Worm (Caenorhabditis elegans) whole organism, L3 larva: ENCODE measurements around the gene ceh-62.
A peak's percentile ranks its signal among the peaks of the same experiment; 100 is the strongest.

Experiments
- R02D3.7 ChIP-seq: fragments of 150-350 bp; optimal IDR thresholded peaks from 2 replicates; lab custom pipeline; 2014; ENCODE audit warnings: missing biosample characterization, missing genetic modification characterization
- ZK546.5 ChIP-seq: sonication (generic microtip); optimal IDR thresholded peaks from 2 replicates; lab custom pipeline; 2017; ENCODE audit warnings: missing biosample characterization, missing genetic modification characterization
- aly-2 ChIP-seq: fragments of 150-350 bp; optimal IDR thresholded peaks from 2 replicates; lab custom pipeline; 2014; ENCODE audit warnings: missing biosample characterization, missing genetic modification characterization
- ama-1 ChIP-seq: fragments of 150-350 bp; optimal IDR thresholded peaks from 2 replicates; lab custom pipeline; 2018
- ceh-16 ChIP-seq: sonication (generic microtip); optimal IDR thresholded peaks from 2 replicates; lab custom pipeline; 2017; ENCODE audit warnings: missing biosample characterization, missing genetic modification characterization
- ceh-28 ChIP-seq: fragments of 150-350 bp; optimal IDR thresholded peaks from 2 replicates; lab custom pipeline; 2014; ENCODE audit warnings: missing biosample characterization, missing genetic modification reagents, missing genetic modification characterization
- ceh-82 ChIP-seq: fragments of 150-350 bp; optimal IDR thresholded peaks from 2 replicates; lab custom pipeline; 2014; ENCODE audit warnings: missing biosample characterization, missing genetic modification characterization
- ceh-9 ChIP-seq: sonication (generic microtip); optimal IDR thresholded peaks from 2 replicates; lab custom pipeline; 2018; ENCODE audit warnings: missing biosample characterization, missing genetic modification characterization
- daf-12 ChIP-seq: fragments of 150-350 bp; optimal IDR thresholded peaks from 2 replicates; lab custom pipeline; 2014; ENCODE audit warnings: missing biosample characterization, missing genetic modification reagents, missing genetic modification characterization
- egl-27 ChIP-seq: sonication (generic microtip); optimal IDR thresholded peaks from 4 replicates; lab custom pipeline; 2017; ENCODE audit warnings: missing biosample characterization, missing genetic modification reagents, missing genetic modification characterization
- egl-5 ChIP-seq: fragments of 150-350 bp; optimal IDR thresholded peaks from 2 replicates; lab custom pipeline; 2017; ENCODE audit warnings: missing biosample characterization, missing genetic modification reagents, missing genetic modification characterization, inconsistent platforms
- elt-2 ChIP-seq: sonication (generic microtip); optimal IDR thresholded peaks from 2 replicates; lab custom pipeline; 2016; ENCODE audit warnings: missing genetic modification reagents, mild to moderate bottlenecking, missing genetic modification characterization, missing compliant biosample characterization
- elt-3 ChIP-seq, 3 experiments: fragments of 150-350 bp in 1 of 3; sonication (generic microtip) in 2 of 3; optimal IDR thresholded peaks; 2 replicates in 2 of 3; 4 replicates in 1 of 3; lab custom pipeline; 2014 to 2017; ENCODE audit warnings: missing biosample characterization in 3 of 3, missing genetic modification characterization in 3 of 3
- eor-1 ChIP-seq, 2 experiments: fragments of 150-350 bp; optimal IDR thresholded peaks; 2 replicates each; lab custom pipeline; 2014 to 2018; ENCODE audit warnings: missing biosample characterization in 2 of 2, missing genetic modification characterization in 2 of 2
- fkh-10 ChIP-seq: sonication (generic microtip); optimal IDR thresholded peaks from 2 replicates; lab custom pipeline; 2017; ENCODE audit warnings: missing biosample characterization, missing genetic modification reagents, missing genetic modification characterization
- fkh-2 ChIP-seq: fragments of 150-350 bp; optimal IDR thresholded peaks from 2 replicates; lab custom pipeline; 2014; ENCODE audit warnings: missing biosample characterization, missing genetic modification reagents, missing genetic modification characterization
- fos-1 ChIP-seq: fragments of 150-350 bp; optimal IDR thresholded peaks from 2 replicates; lab custom pipeline; 2014; ENCODE audit warnings: missing biosample characterization, missing genetic modification characterization
- jun-1 ChIP-seq: fragments of 150-350 bp; optimal IDR thresholded peaks from 2 replicates; lab custom pipeline; 2014; ENCODE audit warnings: missing biosample characterization, missing genetic modification reagents, missing genetic modification characterization
- lin-15B ChIP-seq: fragments of 150-350 bp; optimal IDR thresholded peaks from 2 replicates; lab custom pipeline; 2014; ENCODE audit warnings: missing biosample characterization, missing genetic modification characterization
- lin-39 ChIP-seq: fragments of 150-350 bp; optimal IDR thresholded peaks from 2 replicates; lab custom pipeline; 2018; ENCODE audit warnings: missing biosample characterization, missing genetic modification reagents, missing genetic modification characterization
- lsy-12 ChIP-seq: sonication (generic microtip); optimal IDR thresholded peaks from 2 replicates; lab custom pipeline; 2016; ENCODE audit warnings: mild to moderate bottlenecking, missing genetic modification characterization, missing compliant biosample characterization
- mdl-1 ChIP-seq: fragments of 150-350 bp; optimal IDR thresholded peaks from 2 replicates; lab custom pipeline; 2014; ENCODE audit warnings: missing biosample characterization, missing genetic modification characterization
- mml-1 ChIP-seq: fragments of 150-350 bp; sonication (generic microtip); optimal IDR thresholded peaks from 3 replicates; lab custom pipeline; 2014; ENCODE audit warnings: missing biosample characterization, missing genetic modification characterization
- nfya-1 ChIP-seq: sonication (generic microtip); optimal IDR thresholded peaks from 2 replicates; lab custom pipeline; 2017; ENCODE audit warnings: missing genetic modification characterization, mild to moderate bottlenecking, missing compliant biosample characterization, antibody characterized with exemption, moderate library complexity; ENCODE audit not compliant: insufficient read depth
- nhr-11 ChIP-seq: fragments of 150-350 bp; optimal IDR thresholded peaks from 2 replicates; lab custom pipeline; 2014; ENCODE audit warnings: missing biosample characterization, missing genetic modification characterization
- nhr-12 ChIP-seq: fragments of 150-350 bp; optimal IDR thresholded peaks from 2 replicates; lab custom pipeline; 2014; ENCODE audit warnings: missing biosample characterization, missing genetic modification characterization
- nhr-23 ChIP-seq: fragments of 150-350 bp; optimal IDR thresholded peaks from 2 replicates; lab custom pipeline; 2014; ENCODE audit warnings: missing biosample characterization, missing genetic modification reagents, missing genetic modification characterization
- nhr-237 ChIP-seq: fragments of 150-350 bp; optimal IDR thresholded peaks from 2 replicates; lab custom pipeline; 2014; ENCODE audit warnings: missing biosample characterization, missing genetic modification characterization
- nhr-25 ChIP-seq: sonication (generic microtip); optimal IDR thresholded peaks from 2 replicates; lab custom pipeline; 2017; ENCODE audit warnings: missing biosample characterization, missing genetic modification characterization
- nhr-28 ChIP-seq: fragments of 150-350 bp; optimal IDR thresholded peaks from 2 replicates; lab custom pipeline; 2014; ENCODE audit warnings: missing biosample characterization, missing genetic modification characterization
- nhr-43 ChIP-seq: sonication (generic microtip); optimal IDR thresholded peaks from 2 replicates; lab custom pipeline; 2016; ENCODE audit warnings: mild to moderate bottlenecking, missing genetic modification characterization, missing compliant biosample characterization; ENCODE audit not compliant: poor library complexity, severe bottlenecking
- nhr-67 ChIP-seq: fragments of 150-350 bp; optimal IDR thresholded peaks from 2 replicates; lab custom pipeline; 2014; ENCODE audit warnings: missing biosample characterization, missing genetic modification characterization
- nhr-76 ChIP-seq: fragments of 150-350 bp; sonication (generic microtip); optimal IDR thresholded peaks from 5 replicates; lab custom pipeline; 2014; ENCODE audit warnings: missing biosample characterization, missing genetic modification characterization
- nhr-77 ChIP-seq: fragments of 150-350 bp; optimal IDR thresholded peaks from 2 replicates; lab custom pipeline; 2014; ENCODE audit warnings: missing biosample characterization, missing genetic modification characterization
- pha-4 ChIP-seq: fragments of 150-350 bp; optimal IDR thresholded peaks from 2 replicates; lab custom pipeline; 2014; ENCODE audit warnings: missing biosample characterization, missing genetic modification reagents, missing genetic modification characterization
- pqm-1 ChIP-seq: fragments of 150-350 bp; optimal IDR thresholded peaks from 2 replicates; lab custom pipeline; 2017; ENCODE audit warnings: missing biosample characterization, missing genetic modification characterization, inconsistent platforms
- sea-2 ChIP-seq: fragments of 150-350 bp; sonication (generic microtip); optimal IDR thresholded peaks from 4 replicates; lab custom pipeline; 2014; ENCODE audit warnings: missing biosample characterization, missing genetic modification reagents, missing genetic modification characterization
- skn-1 ChIP-seq: fragments of 150-350 bp; optimal IDR thresholded peaks from 2 replicates; lab custom pipeline; 2014; ENCODE audit warnings: missing biosample characterization, missing genetic modification characterization
- snpc-4 ChIP-seq: fragments of 150-350 bp; optimal IDR thresholded peaks from 2 replicates; lab custom pipeline; 2014; ENCODE audit warnings: missing biosample characterization, missing genetic modification characterization
- tbx-2 ChIP-seq: sonication (generic microtip); optimal IDR thresholded peaks from 2 replicates; lab custom pipeline; 2016; ENCODE audit warnings: mild to moderate bottlenecking, missing genetic modification characterization, missing compliant biosample characterization
- unc-39 ChIP-seq: sonication (generic microtip); optimal IDR thresholded peaks from 4 replicates; lab custom pipeline; 2017; ENCODE audit warnings: missing biosample characterization, missing genetic modification characterization
- unc-62 ChIP-seq: fragments of 150-350 bp; sonication (generic microtip); optimal IDR thresholded peaks from 4 replicates; lab custom pipeline; 2014; ENCODE audit warnings: missing biosample characterization, missing genetic modification reagents, missing genetic modification characterization
- ztf-11 ChIP-seq: fragments of 150-350 bp; optimal IDR thresholded peaks from 2 replicates; lab custom pipeline; 2014; ENCODE audit warnings: missing biosample characterization, missing genetic modification characterization
- ztf-4 ChIP-seq: fragments of 150-350 bp; optimal IDR thresholded peaks from 2 replicates; lab custom pipeline; 2014; ENCODE audit warnings: missing biosample characterization, missing genetic modification characterization

The ceh-62 gene

DNA sequence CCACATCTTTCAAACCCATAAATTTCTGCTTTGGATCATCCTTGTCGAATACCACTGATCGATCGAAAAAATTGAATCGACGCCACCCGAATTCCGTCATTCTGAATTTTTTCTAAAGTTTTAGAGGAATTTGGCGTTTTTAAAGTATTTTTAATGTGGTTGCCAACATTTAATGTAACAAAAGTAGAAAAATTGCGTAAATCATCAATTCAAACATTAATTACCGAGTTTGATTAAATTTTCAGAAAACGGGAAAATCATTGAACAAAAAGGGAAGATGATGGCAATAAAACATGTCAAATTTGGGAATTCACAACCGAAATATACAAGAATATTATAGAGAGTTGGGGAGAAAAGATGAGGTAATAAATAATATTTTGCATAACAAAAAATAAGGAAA, 12.1 kb upstream of the ceh-62 start, which contains the start of gene vps-11:
Gene vps-11, minus strand, starts transcription at position 101 of the 400 bp plus-strand sequence.
- no peak for TF ChIP-seq ceh-16
- TF ChIP-seq nhr-76: no peak
- no peak for TF ChIP-seq nhr-11 (tag; lab: Kevin White, UChicago)
- no peak for TF ChIP-seq skn-1 (tag; lab: Kevin White, UChicago)
- TF ChIP-seq ztf-4: no peak
- TF ChIP-seq nhr-237: no peak
- no peak for TF ChIP-seq egl-5 (tag; lab: Kevin White, UChicago)
- TF ChIP-seq nhr-43 (tag; lab: Kevin White, UChicago): no peak
- TF ChIP-seq snpc-4 (tag; lab: Kevin White, UChicago): no peak
- TF ChIP-seq nhr-67 (tag; lab: Kevin White, UChicago): no peak
- no peak for TF ChIP-seq ceh-9 (tag; lab: Kevin White, UChicago)
- TF ChIP-seq fos-1 (tag; lab: Kevin White, UChicago): no peak
- no peak for TF ChIP-seq sea-2 (GFP tag; lab: Kevin White, UChicago)
- no peak for TF ChIP-seq nfya-1 (tag; lab: Kevin White, UChicago)
- TF ChIP-seq ceh-82 (tag; lab: Kevin White, UChicago): no peak
- no peak for TF ChIP-seq nhr-25 (tag; lab: Kevin White, UChicago)
- TF ChIP-seq jun-1 (tag; lab: Kevin White, UChicago): no peak
- TF ChIP-seq, all 47 proteins: peak for 0

DNA sequence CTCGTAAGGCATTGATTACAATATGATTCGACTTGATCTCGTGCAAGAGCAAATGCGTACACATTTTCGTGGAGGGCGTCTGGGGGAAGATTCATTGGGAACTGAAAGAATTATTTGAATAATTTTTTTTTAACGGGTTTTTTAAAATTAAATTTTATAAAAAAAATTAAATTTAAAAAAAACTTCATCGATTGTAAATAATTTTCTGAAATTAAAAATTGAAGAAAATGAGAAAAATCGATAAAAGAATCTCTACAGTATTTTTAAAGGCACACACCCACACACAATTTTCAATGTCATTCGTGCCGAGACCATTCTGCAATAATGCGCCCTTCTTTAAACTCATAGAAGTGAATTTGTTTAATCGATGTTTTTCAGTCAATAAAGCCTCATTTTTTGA, 9.3 kb upstream of the ceh-62 start, which contains the start of gene set-14:
Gene set-14, minus strand, starts transcription at position 101 of the 400 bp plus-strand sequence.
- TF ChIP-seq ceh-9 (tag; lab: Kevin White, UChicago): no peak
- TF ChIP-seq mdl-1 (tag; lab: Kevin White, UChicago): no peak
- no peak for TF ChIP-seq tbx-2 (tag; lab: Kevin White, UChicago)
- TF ChIP-seq nhr-76: no peak
- TF ChIP-seq lsy-12 (tag; lab: Kevin White, UChicago): no peak
- no peak for TF ChIP-seq ceh-28
- TF ChIP-seq nhr-77 (tag; lab: Kevin White, UChicago): no peak
- no peak for TF ChIP-seq aly-2 (tag; lab: Kevin White, UChicago)
- TF ChIP-seq elt-3 (tag; optimal IDR thresholded peaks at IDR 0.05; lab: Kevin White, UChicago): no peak
- no peak for TF ChIP-seq pqm-1 (tag; lab: Kevin White, UChicago)
- no peak for TF ChIP-seq egl-5 (tag; lab: Kevin White, UChicago)
- no peak for TF ChIP-seq jun-1 (tag; lab: Kevin White, UChicago)
- no peak for TF ChIP-seq fkh-10
- no peak for TF ChIP-seq lin-15B

DNA sequence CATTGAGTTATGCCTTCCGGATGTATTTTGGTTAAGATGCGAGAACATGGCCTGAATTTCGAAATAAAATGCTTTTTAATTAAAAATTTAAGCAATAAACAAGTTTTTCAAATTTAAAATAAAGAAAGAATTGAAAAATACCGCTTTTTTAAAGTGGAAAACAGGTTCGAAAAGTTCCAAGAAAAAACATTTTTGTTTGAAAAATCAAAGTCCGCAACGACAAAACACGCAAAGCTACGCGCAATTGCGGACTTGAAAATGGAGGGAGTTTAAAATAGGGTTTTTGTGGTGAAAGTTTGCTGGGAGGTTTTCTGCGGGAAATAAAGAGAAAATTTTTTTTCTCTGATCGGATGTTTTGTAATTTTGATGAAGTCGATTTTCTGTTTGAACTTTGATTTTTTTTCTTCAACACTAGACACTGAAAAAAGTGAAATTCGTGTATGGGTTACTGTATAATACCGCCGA, 7.1 kb upstream of the ceh-62 start, which contains the start of gene npp-19:
Gene npp-19, minus strand, starts transcription at position 51 of the 465 bp plus-strand sequence.
- TF ChIP-seq nhr-67 (tag; lab: Kevin White, UChicago): no peak
- no peak for TF ChIP-seq ztf-4
- TF ChIP-seq jun-1 (tag; lab: Kevin White, UChicago): no peak
- TF ChIP-seq mdl-1 (tag; lab: Kevin White, UChicago): no peak
- no peak for TF ChIP-seq fos-1 (tag; lab: Kevin White, UChicago)
- TF ChIP-seq nhr-237: no peak
- no peak for TF ChIP-seq egl-5 (tag; lab: Kevin White, UChicago)
- TF ChIP-seq elt-2 (tag; lab: Kevin White, UChicago): peak; percentile 17
- peak; percentile 21 for TF ChIP-seq nhr-25 (tag; lab: Kevin White, UChicago)
- peak; percentile 69 for TF ChIP-seq nfya-1 (tag; lab: Kevin White, UChicago)
- TF ChIP-seq snpc-4 (tag; lab: Kevin White, UChicago): peak; percentile 40
- no peak for TF ChIP-seq lin-39 (tag; lab: Kevin White, UChicago)
- TF ChIP-seq nhr-43 (tag; lab: Kevin White, UChicago): no peak
- TF ChIP-seq fkh-2 (tag; lab: Kevin White, UChicago): no peak
- TF ChIP-seq nhr-23 (tag; lab: Kevin White, UChicago): peak; percentile 79
- TF ChIP-seq nhr-12 (tag; lab: Kevin White, UChicago): no peak
- no peak for TF ChIP-seq pqm-1 (tag; lab: Kevin White, UChicago)
- TF ChIP-seq elt-3 (tag; optimal IDR thresholded peaks at IDR 0.05; lab: Kevin White, UChicago): no peak
- TF ChIP-seq aly-2 (tag; lab: Kevin White, UChicago): no peak
- TF ChIP-seq unc-62 (GFP tag; lab: Kevin White, UChicago): no peak
- no peak for TF ChIP-seq ZK546.5 (tag; lab: Kevin White, UChicago)
- peak; percentile 55 for TF ChIP-seq R02D3.7
- TF ChIP-seq ama-1 (lab: Kevin White, UChicago): no peak
- no peak for TF ChIP-seq unc-39 (tag; lab: Kevin White, UChicago)
- TF ChIP-seq sea-2 (GFP tag; lab: Kevin White, UChicago): no peak
- TF ChIP-seq ztf-11 (tag; lab: Kevin White, UChicago): no peak
- TF ChIP-seq nhr-77 (tag; lab: Kevin White, UChicago): no peak
- TF ChIP-seq fkh-10: no peak
- peak; percentile 58 for TF ChIP-seq ceh-28
- TF ChIP-seq nhr-76: no peak
- no peak for TF ChIP-seq ceh-16
- TF ChIP-seq eor-1 (tag; optimal IDR thresholded peaks at IDR 0.05; lab: Kevin White, UChicago): no peak
- TF ChIP-seq mml-1 (tag; lab: Kevin White, UChicago): no peak
- TF ChIP-seq lsy-12 (tag; lab: Kevin White, UChicago): no peak
- TF ChIP-seq nhr-11 (tag; lab: Kevin White, UChicago): peak; percentile 8
- TF ChIP-seq daf-12 (tag; lab: Kevin White, UChicago): no peak
- no peak for TF ChIP-seq nhr-28 (tag; lab: Kevin White, UChicago)
- TF ChIP-seq skn-1 (tag; lab: Kevin White, UChicago): peak; percentile 50
- TF ChIP-seq pha-4: peak; percentile 82
- no peak for TF ChIP-seq tbx-2 (tag; lab: Kevin White, UChicago)
- TF ChIP-seq ceh-9 (tag; lab: Kevin White, UChicago): no peak
- TF ChIP-seq egl-27 (tag; lab: Kevin White, UChicago): no peak
- TF ChIP-seq ceh-82 (tag; lab: Kevin White, UChicago): no peak
